Fruit fly (Drosophila melanogaster) whole organism, embryonic: Measurements from ENCODE around the gene fwd.
A peak's percentile ranks its signal among the peaks of the same experiment; 100 is the strongest.

Source experiments
- Ada2b ChIP-seq: fragments of 200-800 bp; sonication (Bioruptor generic); IDR thresholded peaks from 2 replicates; pipeline ENCODE4 v1.3.6; 2022; ENCODE audit warnings: missing biosample characterization, missing genetic modification characterization
- Awh ChIP-seq: fragments of 200-800 bp; sonication (Bioruptor generic); IDR thresholded peaks from 2 replicates; pipeline ENCODE4, ENCODE4 v1.3.6; 2022; ENCODE audit warnings: missing biosample characterization, missing genetic modification characterization
- Bdp1 ChIP-seq: fragments of 200-800 bp; sonication (Bioruptor generic); optimal IDR thresholded peaks from 3 replicates; lab custom pipeline; 2016; ENCODE audit warnings: missing biosample characterization, missing genetic modification characterization
- BtbVII ChIP-seq: fragments of 200-800 bp; sonication (Bioruptor generic); optimal IDR thresholded peaks from 3 replicates; lab custom pipeline; 2017; ENCODE audit warnings: missing biosample characterization, mild to moderate bottlenecking, missing genetic modification characterization
- CG11093 ChIP-seq: fragments of 200-800 bp; sonication (Bioruptor generic); IDR thresholded peaks from 3 replicates; pipeline ENCODE4 v1.3.6; 2022; ENCODE audit warnings: missing biosample characterization, missing genetic modification characterization
- CG13287 ChIP-seq: fragments of 200-800 bp; sonication (Bioruptor generic); IDR thresholded peaks from 2 replicates; pipeline ENCODE4 v1.3.6; 2022; ENCODE audit warnings: missing biosample characterization, missing genetic modification characterization; ENCODE audit not compliant: partially characterized antibody
- CG13894 ChIP-seq: fragments of 200-800 bp; sonication (Bioruptor generic); optimal IDR thresholded peaks from 3 replicates; lab custom pipeline; 2018; ENCODE audit warnings: missing biosample characterization, mild to moderate bottlenecking, missing genetic modification characterization, moderate library complexity
- CG14014 ChIP-seq: fragments of 200-800 bp; sonication (Bioruptor generic); IDR thresholded peaks from 2 replicates; pipeline ENCODE4 v1.3.6; 2022; ENCODE audit warnings: missing biosample characterization, missing genetic modification characterization
- CG14860 ChIP-seq: fragments of 200-800 bp; sonication (Bioruptor generic); IDR thresholded peaks from 3 replicates; pipeline ENCODE4 v1.3.6; 2022; ENCODE audit warnings: missing biosample characterization, missing genetic modification characterization; ENCODE audit not compliant: partially characterized antibody
- CG15601 ChIP-seq: fragments of 200-800 bp; sonication (Bioruptor generic); optimal IDR thresholded peaks from 3 replicates; lab custom pipeline; 2019; ENCODE audit warnings: missing biosample characterization, mild to moderate bottlenecking, missing genetic modification characterization, moderate library complexity
- CG17359 ChIP-seq: fragments of 200-800 bp; sonication (Bioruptor generic); optimal IDR thresholded peaks from 3 replicates; lab custom pipeline; 2018; ENCODE audit warnings: missing biosample characterization, mild to moderate bottlenecking, missing genetic modification characterization, moderate library complexity
- CG17385 ChIP-seq: fragments of 200-800 bp; sonication (Bioruptor generic); optimal IDR thresholded peaks from 3 replicates; lab custom pipeline; 2018; ENCODE audit warnings: missing biosample characterization, mild to moderate bottlenecking, missing genetic modification characterization
- CG18262 ChIP-seq: fragments of 200-800 bp; optimal IDR thresholded peaks from 3 replicates; lab custom pipeline; 2019; ENCODE audit warnings: missing biosample characterization, mild to moderate bottlenecking, missing genetic modification characterization, moderate library complexity
- CG30431 ChIP-seq: fragments of 200-800 bp; sonication (Bioruptor generic); optimal IDR thresholded peaks from 2 replicates; lab custom pipeline; 2017; ENCODE audit warnings: missing biosample characterization, missing genetic modification characterization
- CG3726 ChIP-seq: fragments of 200-800 bp; sonication (Bioruptor generic); IDR thresholded peaks from 3 replicates; pipeline ENCODE4, ENCODE4 v1.3.6; 2022; ENCODE audit warnings: missing biosample characterization, missing genetic modification characterization
- CG4328 ChIP-seq: fragments of 200-800 bp; sonication (Bioruptor generic); optimal IDR thresholded peaks from 3 replicates; lab custom pipeline; 2017; ENCODE audit warnings: missing biosample characterization, missing genetic modification reagents, missing genetic modification characterization
- CG4404 ChIP-seq: fragments of 200-800 bp; sonication (Bioruptor generic); IDR thresholded peaks from 2 replicates; pipeline ENCODE4 v1.3.6; 2022; ENCODE audit warnings: missing biosample characterization, missing genetic modification characterization
- CG4854 ChIP-seq: fragments of 200-800 bp; sonication (Bioruptor generic); optimal IDR thresholded peaks from 2 replicates; lab custom pipeline; 2016; ENCODE audit warnings: missing biosample characterization, missing genetic modification characterization, inconsistent platforms
- CG6175 ChIP-seq: fragments of 200-800 bp; sonication (Bioruptor generic); IDR thresholded peaks from 3 replicates; pipeline ENCODE4 v1.3.6; 2022; ENCODE audit warnings: missing biosample characterization, missing genetic modification characterization
- CG6272 ChIP-seq: fragments of 200-800 bp; sonication (Bioruptor generic); IDR thresholded peaks from 2 replicates; pipeline ENCODE4 v1.3.6; 2022; ENCODE audit warnings: missing biosample characterization, missing genetic modification characterization
- CG7745 ChIP-seq: fragments of 200-800 bp; sonication (Bioruptor generic); optimal IDR thresholded peaks from 2 replicates; lab custom pipeline; 2018; ENCODE audit warnings: missing biosample characterization, mild to moderate bottlenecking, missing genetic modification characterization, moderate library complexity
- CG9932 ChIP-seq: fragments of 200-800 bp; sonication (Bioruptor generic); IDR thresholded peaks from 2 replicates; pipeline ENCODE4 v1.3.6; 2022; ENCODE audit warnings: missing biosample characterization, missing genetic modification characterization
- Deaf1 ChIP-seq: fragments of 200-800 bp; optimal IDR thresholded peaks from 3 replicates; lab custom pipeline; 2019; ENCODE audit warnings: missing biosample characterization, mild to moderate bottlenecking, missing genetic modification characterization, moderate library complexity
- Dip3 ChIP-seq: fragments of 200-800 bp; sonication (Bioruptor generic); optimal IDR thresholded peaks from 3 replicates; lab custom pipeline; 2016; ENCODE audit warnings: missing biosample characterization, missing genetic modification characterization
- Dref ChIP-seq: fragments of 200-800 bp; sonication (Bioruptor generic); IDR thresholded peaks from 2 replicates; pipeline ENCODE4 v1.3.6; 2022; ENCODE audit warnings: missing biosample characterization, missing genetic modification characterization
- Fer2 ChIP-seq: fragments of 200-800 bp; sonication (Bioruptor generic); optimal IDR thresholded peaks from 2 replicates; lab custom pipeline; 2018; ENCODE audit warnings: missing biosample characterization, mild to moderate bottlenecking, missing genetic modification characterization, moderate library complexity
- Jarid2 ChIP-seq: fragments of 200-800 bp; sonication (Bioruptor generic); optimal IDR thresholded peaks from 3 replicates; lab custom pipeline; 2017; ENCODE audit warnings: mild to moderate bottlenecking, missing biosample characterization, missing genetic modification reagents, missing genetic modification characterization
- Kr ChIP-seq: fragments of 200-800 bp; sonication (Bioruptor generic); optimal IDR thresholded peaks from 2 replicates; lab custom pipeline; 2017; ENCODE audit warnings: missing biosample characterization, mild to moderate bottlenecking, missing genetic modification characterization
- Ptx1 ChIP-seq: fragments of 200-800 bp; sonication (Bioruptor generic); IDR thresholded peaks from 2 replicates; pipeline ENCODE4 v1.3.6; 2022; ENCODE audit warnings: missing biosample characterization, missing genetic modification characterization
- Sin3A ChIP-seq: fragments of >200 bp; optimal IDR thresholded peaks from 2 replicates; lab custom pipeline; 2018
- bcd ChIP-seq: fragments of 200-800 bp; sonication (Bioruptor generic); optimal IDR thresholded peaks from 2 replicates; lab custom pipeline; 2017; ENCODE audit warnings: missing biosample characterization, mild to moderate bottlenecking, missing genetic modification characterization
- da ChIP-seq: fragments of 200-800 bp; sonication (Bioruptor generic); optimal IDR thresholded peaks from 2 replicates; lab custom pipeline; 2016; ENCODE audit warnings: missing biosample characterization, missing genetic modification characterization
- danr ChIP-seq: fragments of 200-800 bp; sonication (Bioruptor generic); IDR thresholded peaks from 2 replicates; pipeline ENCODE4 v1.3.6; 2022; ENCODE audit warnings: missing biosample characterization, missing genetic modification characterization
- dmrt99B ChIP-seq: fragments of 200-800 bp; sonication (Bioruptor generic); optimal IDR thresholded peaks from 2 replicates; lab custom pipeline; 2018; ENCODE audit warnings: missing biosample characterization, mild to moderate bottlenecking, missing genetic modification characterization, moderate library complexity
- fru ChIP-seq: fragments of >200 bp; optimal IDR thresholded peaks from 2 replicates; lab custom pipeline; 2017
- gcm2 ChIP-seq: fragments of 200-800 bp; sonication (Bioruptor generic); optimal IDR thresholded peaks from 2 replicates; lab custom pipeline; 2016; ENCODE audit warnings: missing biosample characterization, missing genetic modification characterization
- h ChIP-seq: fragments of >200 bp; optimal IDR thresholded peaks from 2 replicates; lab custom pipeline; 2017
- hbn ChIP-seq: fragments of 200-800 bp; sonication (Bioruptor generic); IDR thresholded peaks from 2 replicates; pipeline ENCODE4 v1.3.6; 2022; ENCODE audit warnings: missing biosample characterization, missing genetic modification characterization; ENCODE audit not compliant: partially characterized antibody
- kay ChIP-seq: fragments of 200-800 bp; sonication (Bioruptor generic); optimal IDR thresholded peaks from 2 replicates; lab custom pipeline; 2016; ENCODE audit warnings: missing biosample characterization, missing genetic modification characterization
- lbe ChIP-seq: fragments of 200-800 bp; sonication (Bioruptor generic); optimal IDR thresholded peaks from 2 replicates; lab custom pipeline; 2016; ENCODE audit warnings: missing biosample characterization, mild to moderate bottlenecking, missing genetic modification characterization
- lov ChIP-seq, 2 experiments: fragments of 200-800 bp in 1 of 2; fragments of >200 bp in 1 of 2; sonication (Bioruptor generic) in 1 of 2; IDR thresholded peaks in 1 of 2; optimal IDR thresholded peaks in 1 of 2; 2 replicates in 1 of 2; 3 replicates in 1 of 2; pipeline versions ENCODE4 v1.3.6 to Lab custom; 2017 to 2022; ENCODE audit warnings: missing biosample characterization in 1 of 2, missing genetic modification characterization in 1 of 2
- pb ChIP-seq: fragments of 200-800 bp; sonication (Bioruptor generic); optimal IDR thresholded peaks from 3 replicates; lab custom pipeline; 2016; ENCODE audit warnings: missing biosample characterization, missing genetic modification characterization
- so ChIP-seq: fragments of 200-800 bp; sonication (Bioruptor generic); IDR thresholded peaks from 3 replicates; pipeline ENCODE4 v1.3.6; 2022; ENCODE audit warnings: missing biosample characterization, missing genetic modification characterization
- sug ChIP-seq: fragments of 200-800 bp; optimal IDR thresholded peaks from 2 replicates; lab custom pipeline; 2019; ENCODE audit warnings: missing biosample characterization, mild to moderate bottlenecking, missing genetic modification characterization, moderate library complexity
- tll ChIP-seq, 2 experiments: fragments of 200-800 bp in 1 of 2; fragments of >200 bp in 1 of 2; sonication (Bioruptor generic) in 1 of 2; optimal IDR thresholded peaks; 2 replicates each; lab custom pipeline; 2017 to 2019; ENCODE audit warnings: missing biosample characterization in 2 of 2, missing genetic modification characterization in 2 of 2, mild to moderate bottlenecking in 1 of 2, moderate library complexity in 1 of 2
- toy ChIP-seq: fragments of 200-800 bp; sonication (Bioruptor generic); IDR thresholded peaks from 2 replicates; pipeline ENCODE4 v1.3.6; 2022; ENCODE audit warnings: missing biosample characterization, missing genetic modification characterization
- ttk ChIP-seq: fragments of 200-800 bp; sonication (Bioruptor generic); IDR thresholded peaks from 2 replicates; pipeline ENCODE4 v2.1.2; 2022; ENCODE audit warnings: missing biosample characterization, missing genetic modification characterization
- wek ChIP-seq: fragments of 200-800 bp; sonication (Bioruptor generic); optimal IDR thresholded peaks from 3 replicates; lab custom pipeline; 2018; ENCODE audit warnings: missing biosample characterization, mild to moderate bottlenecking, missing genetic modification characterization, moderate library complexity
- yki ChIP-seq: fragments of >200 bp; optimal IDR thresholded peaks from 3 replicates; lab custom pipeline; 2018
- zen ChIP-seq: fragments of 200-800 bp; sonication (Bioruptor generic); optimal IDR thresholded peaks from 3 replicates; lab custom pipeline; 2018; ENCODE audit warnings: missing biosample characterization, mild to moderate bottlenecking, missing genetic modification characterization, moderate library complexity

The fwd gene

DNA sequence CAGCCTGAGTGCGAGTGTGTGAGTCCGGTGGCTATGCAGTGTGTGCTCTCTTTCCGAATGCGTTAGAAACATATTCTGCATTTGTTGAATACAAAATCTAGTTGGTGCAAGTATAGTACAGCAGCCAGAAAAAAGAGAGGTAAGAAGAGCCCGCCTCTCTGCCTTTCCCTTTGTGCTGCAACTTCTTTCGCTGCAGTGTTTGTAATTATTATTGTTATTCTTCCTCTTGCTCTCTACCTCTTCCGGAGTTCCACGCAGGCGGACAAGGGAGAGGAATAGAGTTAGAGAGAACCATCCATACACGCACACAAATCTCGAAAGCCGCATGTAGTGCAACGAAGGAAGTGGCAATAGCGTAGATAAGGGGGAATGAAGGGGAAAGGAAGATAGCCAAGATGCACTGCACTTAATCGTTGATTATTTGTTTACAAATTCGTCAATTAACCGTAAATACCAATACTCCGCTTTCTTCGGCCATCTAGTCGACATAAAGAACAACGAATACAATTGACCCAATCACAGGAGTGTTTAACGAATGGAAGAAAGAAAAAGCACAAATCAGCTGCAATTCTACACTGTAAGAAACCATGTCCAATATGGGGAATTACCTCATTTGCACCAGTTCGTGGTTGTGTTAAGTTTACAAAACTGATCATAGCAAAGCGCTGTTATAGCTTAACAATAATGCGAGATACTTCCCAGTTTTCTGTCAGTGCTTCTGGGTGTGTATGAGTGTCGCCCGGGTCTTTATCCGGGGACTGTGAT is 28.1 kb upstream of the fwd start:
- TF ChIP-seq CG9932 (GFP tag; lab: Robert Waterston, UW): peak; percentile 6; the same call in 1 of the 2 replicates
- TF ChIP-seq hbn (GFP tag; lab: Robert Waterston, UW): no peak
- no peak for TF ChIP-seq Dip3 (GFP tag; lab: Kevin White, UChicago)
- TF ChIP-seq CG13894 (tag; lab: Kevin White, UChicago): no peak
- TF ChIP-seq toy: no peak
- no peak for TF ChIP-seq tll (GFP tag; optimal IDR thresholded peaks at IDR 0.05; lab: Kevin White, UChicago)
- peak; percentile 73 for TF ChIP-seq Ptx1 (GFP tag; lab: Robert Waterston, UW)
- TF ChIP-seq sug (tag; lab: Kevin White, UChicago): no peak
- no peak for TF ChIP-seq lov (optimal IDR thresholded peaks at IDR 0.05; lab: Kevin White, UChicago)
- TF ChIP-seq lov (GFP tag; IDR thresholded peaks at IDR 0.05; lab: Robert Waterston, UW): peak; percentile 73; the same call in 2 of the 3 replicates
- peak; percentile 59 for TF ChIP-seq Ada2b (GFP tag; lab: Robert Waterston, UW)
- TF ChIP-seq so (GFP tag; lab: Robert Waterston, UW): peak; percentile 27; the same call in 1 of the 3 replicates
- TF ChIP-seq CG18262 (tag; lab: Kevin White, UChicago): peak; percentile 86
- TF ChIP-seq ttk: peak; percentile 67
- TF ChIP-seq Sin3A: no peak
- TF ChIP-seq zen (tag; lab: Kevin White, UChicago): peak; percentile 46
- peak; percentile 36 for TF ChIP-seq lbe
- no peak for TF ChIP-seq yki (lab: Kevin White, UChicago)
- no peak for TF ChIP-seq fru (lab: Kevin White, UChicago)
- TF ChIP-seq CG30431 (GFP tag; lab: Kevin White, UChicago): peak; percentile 79
- no peak for TF ChIP-seq Fer2 (tag; lab: Kevin White, UChicago)
- TF ChIP-seq CG13287 (GFP tag; lab: Robert Waterston, UW): no peak
- no peak for TF ChIP-seq CG14860 (GFP tag; lab: Robert Waterston, UW)
- TF ChIP-seq wek (GFP tag; lab: Kevin White, UChicago): peak; percentile 65
- TF ChIP-seq CG17359: peak; percentile 83
- peak; percentile 9 for TF ChIP-seq Deaf1 (tag; lab: Kevin White, UChicago)
- peak; percentile 52 for TF ChIP-seq bcd (GFP tag; lab: Kevin White, UChicago)
- TF ChIP-seq pb (GFP tag; lab: Kevin White, UChicago): peak; percentile 71
- TF ChIP-seq CG15601 (tag; lab: Kevin White, UChicago): peak; percentile 81
- no peak for TF ChIP-seq CG4854 (GFP tag; lab: Kevin White, UChicago)
- peak; percentile 63 for TF ChIP-seq kay (GFP tag; lab: Kevin White, UChicago)
- TF ChIP-seq CG3726: 0 out of 3 replicates have a peak, but pooled peaks have one; percentile 44
- no peak for TF ChIP-seq CG6175
- peak; percentile 75; the same call in 2 of the 3 replicates for TF ChIP-seq CG11093
- TF ChIP-seq da (GFP tag; lab: Kevin White, UChicago): peak; percentile 36
- TF ChIP-seq h (lab: Kevin White, UChicago): no peak
- TF ChIP-seq CG4404 (GFP tag; lab: Robert Waterston, UW): no peak
- peak; percentile 44; the same call in 1 of the 2 replicates for TF ChIP-seq CG14014 (GFP tag; lab: Robert Waterston, UW)
- peak; percentile 4 for TF ChIP-seq CG7745 (tag; lab: Kevin White, UChicago)
- peak; percentile 55 for TF ChIP-seq Bdp1 (GFP tag; lab: Kevin White, UChicago)
- TF ChIP-seq CG6272 (GFP tag; lab: Robert Waterston, UW): peak; percentile 65
- TF ChIP-seq Dref (GFP tag; lab: Robert Waterston, UW): no peak
- no peak for TF ChIP-seq danr (GFP tag; lab: Robert Waterston, UW)
- TF ChIP-seq gcm2 (GFP tag; lab: Kevin White, UChicago): peak; percentile 33
- no peak for TF ChIP-seq Jarid2 (GFP tag; lab: Kevin White, UChicago)
- TF ChIP-seq Awh (GFP tag; lab: Robert Waterston, UW): peak; percentile 85
- TF ChIP-seq dmrt99B (tag; lab: Kevin White, UChicago): peak; percentile 83
- TF ChIP-seq BtbVII (GFP tag; lab: Kevin White, UChicago): no peak
- TF ChIP-seq CG17385 (GFP tag; lab: Kevin White, UChicago): peak; percentile 88
- no peak for TF ChIP-seq CG4328 (GFP tag; lab: Kevin White, UChicago)
- no peak for TF ChIP-seq Kr (GFP tag; lab: Kevin White, UChicago)
